Worm (Caenorhabditis elegans) whole organism, midembryonic: ENCODE results near the gene gln-1.

ENCODE experiments used
- T22C8.4 ChIP-seq: fragments of 200-800 bp; sonication (Bioruptor generic); IDR thresholded peaks from 2 replicates; pipeline ENCODE4 v1.3.6; 2022; ENCODE audit warnings: missing genetic modification characterization, missing compliant biosample characterization
- flt-1 ChIP-seq: fragments of 200-800 bp; sonication (Bioruptor generic); IDR thresholded peaks from 2 replicates; pipeline ENCODE4 v1.3.6; 2022; ENCODE audit warnings: missing genetic modification characterization, missing compliant biosample characterization
- ref-1 ChIP-seq: fragments of 200-800 bp; sonication (Bioruptor generic); conservative IDR thresholded peaks from 2 replicates; pipeline ENCODE4 v1.3.6; 2022; ENCODE audit warnings: missing genetic modification reagents, missing genetic modification characterization, missing compliant biosample characterization
- tab-1 ChIP-seq: fragments of 200-800 bp; sonication (Bioruptor generic); IDR thresholded peaks from 2 replicates; pipeline ENCODE4 v1.3.6; 2022; ENCODE audit warnings: missing genetic modification characterization, missing compliant biosample characterization
- ztf-23 ChIP-seq: fragments of 200-800 bp; sonication (Bioruptor generic); IDR thresholded peaks from 2 replicates; pipeline ENCODE4 v1.3.6; 2022; ENCODE audit warnings: missing genetic modification reagents, missing genetic modification characterization, missing compliant biosample characterization

DNA sequence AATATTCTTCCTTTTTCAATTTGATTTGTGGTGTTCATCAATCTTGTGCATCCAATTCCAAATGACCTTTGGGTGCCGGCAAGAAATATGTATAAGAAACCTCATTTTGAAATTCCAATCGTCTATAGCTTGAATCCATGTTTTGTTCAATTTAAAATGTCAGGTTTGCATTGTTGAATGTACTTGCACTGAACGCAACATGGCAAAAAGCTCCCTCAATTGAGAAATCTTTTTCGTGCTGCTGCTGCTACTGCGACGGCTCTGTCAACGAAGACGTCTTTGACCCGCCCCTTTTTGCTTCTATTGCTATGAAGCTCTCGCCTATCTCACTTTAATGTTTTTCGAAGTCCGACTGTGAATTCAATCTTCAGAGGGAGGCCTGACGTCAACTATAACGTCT, 17.2 kb downstream of the gln-1 start, which contains the start of gene lgc-58:
- TF ChIP-seq T22C8.4 (no peak), flt-1 (GFP tag; lab: Robert Waterston, UW) (no peak), ztf-23 (GFP tag; lab: Robert Waterston, UW) (no peak), tab-1 (GFP tag; lab: Robert Waterston, UW) (no peak), ref-1 (GFP tag; lab: Robert Waterston, UW) (no peak)
